Fruit fly (Drosophila melanogaster): Measurements from ENCODE around the gene CG11841.

The CG11841 gene

DNA sequence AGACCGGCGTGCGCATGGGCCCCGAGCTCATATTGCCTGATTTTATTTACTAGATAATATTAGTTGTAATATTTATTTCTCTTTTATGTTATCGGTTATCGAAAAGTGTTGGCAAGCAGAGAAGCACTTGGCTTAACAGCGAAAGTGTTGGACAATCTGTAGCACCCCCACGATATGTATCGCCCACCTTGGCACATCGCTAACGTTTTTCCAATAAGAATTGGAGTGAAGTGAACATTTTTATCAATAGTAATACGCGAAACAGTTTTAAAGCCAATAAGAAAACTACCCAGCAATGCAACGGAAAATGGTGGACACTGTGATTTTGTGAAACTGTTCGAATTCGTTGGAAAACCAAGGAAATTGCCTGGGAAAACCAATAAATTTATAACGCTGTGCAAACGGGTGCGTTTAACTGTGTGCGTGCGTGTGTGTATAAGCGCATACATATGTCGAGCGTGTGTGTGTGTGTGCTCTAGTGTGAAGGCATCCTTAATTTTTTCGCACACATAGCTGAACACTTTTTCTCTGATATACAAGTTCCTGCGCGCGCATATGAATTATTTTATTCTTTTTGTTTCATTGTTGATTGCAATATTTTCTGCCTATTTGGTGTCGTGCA lies 11.8 kb upstream of the CG11841 start, which contains the start of the genes Slu7 and Pkc98E (continued):
- TF ChIP-seq CG4360 (GFP tag; IDR thresholded peaks at IDR 0.05) (0 out of 2 replicates have a peak, but pooled peaks have one; percentile 6), CG11085 (GFP tag; IDR thresholded peaks at IDR 0.05) (peak; percentile 55), CG7987 (GFP tag; optimal IDR thresholded peaks at IDR 0.05) (peak; percentile 75), Ravus (GFP tag; IDR thresholded peaks at IDR 0.05) (no peak), cas (GFP tag; IDR thresholded peaks at IDR 0.05) (peak; percentile 49; the same call in 1 of the 2 replicates), CG4404 (GFP tag; IDR thresholded peaks at IDR 0.05) (peak; percentile 31; the same call in 1 of the 2 replicates), CG10321 (GFP tag; IDR thresholded peaks at IDR 0.05) (0 out of 2 replicates have a peak, but pooled peaks have one; percentile 25), Dref (GFP tag; IDR thresholded peaks at IDR 0.05) (peak; percentile 88), CG11560 (tag; IDR thresholded peaks at IDR 0.05) (no peak), CG17359 (tag; optimal IDR thresholded peaks at IDR 0.05) (peak; percentile 42), cad (GFP tag; optimal IDR thresholded peaks at IDR 0.05) (no peak), NC2β (GFP tag; optimal IDR thresholded peaks at IDR 0.05) (peak; percentile 37), slou (GFP tag; optimal IDR thresholded peaks at IDR 0.05) (peak; percentile 13), HmgD (GFP tag; optimal IDR thresholded peaks at IDR 0.05) (peak; percentile 50), pum (GFP tag; optimal IDR thresholded peaks at IDR 0.05) (peak; percentile 52), CG18011 (GFP tag; optimal IDR thresholded peaks at IDR 0.05) (peak; percentile 31), Ptx1 (GFP tag; IDR thresholded peaks at IDR 0.05) (peak; percentile 57), CG2120 (GFP tag; optimal IDR thresholded peaks at IDR 0.05) (peak; percentile 86), her (GFP tag; optimal IDR thresholded peaks at IDR 0.05) (peak; percentile 60), Ssrp (tag; optimal IDR thresholded peaks at IDR 0.05) (no peak), croc (GFP tag; conservative IDR thresholded peaks at IDR 0.05) (no peak), CG1233 (GFP tag; optimal IDR thresholded peaks at IDR 0.05) (no peak), shn (GFP tag; optimal IDR thresholded peaks at IDR 0.05) (peak; percentile 66), ro (GFP tag; IDR thresholded peaks at IDR 0.05) (no peak), Rx (GFP tag; IDR thresholded peaks at IDR 0.05) (no peak), so (GFP tag; IDR thresholded peaks at IDR 0.05) (no peak), z (GFP tag; IDR thresholded peaks at IDR 0.05) (no peak), gfzf (GFP tag; optimal IDR thresholded peaks at IDR 0.05) (no peak), E2f2 (GFP tag; IDR thresholded peaks at IDR 0.05) (0 out of 2 replicates have a peak, but pooled peaks have one; percentile 25), CG7271 (tag; optimal IDR thresholded peaks at IDR 0.05) (no peak), ato (GFP tag; IDR thresholded peaks at IDR 0.05; ENCODE audit: partially characterized antibody) (peak; percentile 82), slbo (GFP tag; IDR thresholded peaks at IDR 0.05) (peak; percentile 91), fd96Cb (tag; optimal IDR thresholded peaks at IDR 0.05) (no peak), ham (GFP tag; IDR thresholded peaks at IDR 0.05) (no peak), knrl (GFP tag; IDR thresholded peaks at IDR 0.05; ENCODE audit: partially characterized antibody) (peak; percentile 88), Bteb2 (GFP tag; optimal IDR thresholded peaks at IDR 0.05) (peak; percentile 51), CG30020 (tag; optimal IDR thresholded peaks at IDR 0.05) (peak; percentile 10), Deaf1 (tag; optimal IDR thresholded peaks at IDR 0.05) (no peak), pros (GFP tag; optimal IDR thresholded peaks at IDR 0.05) (no peak), CG32532 (GFP tag; IDR thresholded peaks at IDR 0.05) (peak; percentile 74; the same call in 1 of the 2 replicates), C15 (GFP tag; IDR thresholded peaks at IDR 0.05) (no peak), CG18599 (GFP tag; optimal IDR thresholded peaks at IDR 0.05) (peak; percentile 68), CG7745 (tag; optimal IDR thresholded peaks at IDR 0.05) (peak; percentile 80), CG12219 (GFP tag; optimal IDR thresholded peaks at IDR 0.05) (no peak), nom (GFP tag; optimal IDR thresholded peaks at IDR 0.05) (no peak), vnd (GFP tag; IDR thresholded peaks at IDR 0.05; ENCODE audit: partially characterized antibody) (peak; percentile 89), row (GFP tag; IDR thresholded peaks at IDR 0.05) (peak; percentile 55), bsh (GFP tag; optimal IDR thresholded peaks at IDR 0.05) (peak in 1 of 2 experiments; percentile 39), CG8359 (GFP tag; optimal IDR thresholded peaks at IDR 0.05; ENCODE audit: borderline replicate concordance) (no peak), CoRest (tag; optimal IDR thresholded peaks at IDR 0.05) (no peak)
